Worm (Caenorhabditis elegans): ENCODE measurements around the gene fipr-19.

DNA sequence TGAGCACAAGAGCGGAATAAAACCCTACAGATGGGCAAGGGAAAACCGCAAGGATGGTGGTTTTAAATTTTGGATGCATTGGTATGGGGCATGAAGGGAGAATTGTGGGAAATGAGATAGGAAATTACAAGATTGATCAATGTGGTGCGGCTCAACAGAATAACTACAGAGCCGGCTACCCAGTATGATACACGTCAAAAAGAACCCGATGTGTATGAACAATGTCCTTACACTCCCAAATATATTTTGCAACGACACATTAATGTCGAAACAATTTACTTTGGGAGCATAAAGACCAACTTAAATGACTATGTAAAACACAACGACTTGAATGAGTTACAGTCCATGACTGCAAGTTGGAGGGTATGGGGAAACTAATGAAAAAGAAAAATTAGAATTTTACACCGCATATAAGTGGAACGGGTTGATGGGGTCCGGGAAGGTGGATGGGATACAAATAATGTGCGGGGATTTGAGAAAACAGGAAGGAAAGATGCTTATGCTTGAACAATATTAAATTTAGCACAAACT, 36.9 kb upstream of the fipr-19 start:
- TF ChIP-seq unc-42 (tag; optimal IDR thresholded peaks at IDR 0.05) (no peak), ceh-18 (tag; optimal IDR thresholded peaks at IDR 0.05) (no peak), K09A11.1 (tag; optimal IDR thresholded peaks at IDR 0.05; ENCODE audit: insufficient read depth) (no peak), sox-2 (GFP tag; IDR thresholded peaks at IDR 0.05) (no peak)
